Fruit fly (Drosophila melanogaster): Measurements from ENCODE around the gene ss.

Gene ss

DNA sequence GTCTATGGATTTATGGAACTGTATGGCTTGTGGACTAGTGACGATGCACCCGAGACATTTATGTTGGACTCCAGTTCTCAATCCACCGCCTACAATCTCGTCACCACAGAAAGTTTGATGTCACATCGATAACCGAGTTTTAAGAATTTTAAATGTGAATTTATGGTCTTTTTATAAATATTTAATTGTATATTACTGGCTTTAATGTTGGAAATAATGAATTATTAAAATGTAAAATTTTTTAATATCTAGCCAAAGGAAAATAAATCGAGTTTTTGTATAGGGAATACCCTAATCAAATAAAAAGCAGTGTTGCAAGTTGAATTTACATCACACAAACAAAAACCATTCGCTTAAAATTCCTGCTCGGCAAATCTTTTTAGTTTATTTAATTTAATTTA is 29.2 kb upstream of the ss start, which contains the start of gene Fntb:
TSS of gene Fntb (plus strand) at position 334 of the 401 bp plus-strand sequence.
- no peak for TF ChIP-seq Sin3A (optimal IDR thresholded peaks at IDR 0.05)
- no peak for TF ChIP-seq Myc (optimal IDR thresholded peaks at IDR 0.05)
- TF ChIP-seq ttk (optimal IDR thresholded peaks at IDR 0.05) = no peak
- TF ChIP-seq psq (optimal IDR thresholded peaks at IDR 0.05) = no peak
- no peak for TF ChIP-seq insv (optimal IDR thresholded peaks at IDR 0.05)
- TF ChIP-seq h (optimal IDR thresholded peaks at IDR 0.05) = no peak

DNA sequence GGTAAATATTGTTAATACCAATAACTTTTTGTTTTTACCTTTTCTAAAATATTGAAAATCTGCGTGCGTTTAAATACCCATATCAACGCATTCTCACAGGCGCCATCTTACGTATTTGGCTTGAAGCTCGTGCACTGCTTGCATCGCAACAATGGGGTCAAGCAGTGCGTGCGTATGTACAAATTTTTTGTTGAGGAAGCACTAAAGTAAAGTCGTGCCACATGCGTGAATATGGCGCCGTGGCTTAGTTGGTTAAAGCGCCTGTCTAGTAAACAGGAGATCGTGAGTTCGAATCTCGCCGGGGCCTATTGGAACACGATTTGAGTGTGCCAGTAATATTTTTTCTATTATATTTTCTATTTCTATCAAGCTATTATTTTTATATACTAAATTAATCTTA is 28.2 kb upstream of the ss start:
- TF ChIP-seq ttk (optimal IDR thresholded peaks at IDR 0.05) (no peak), insv (optimal IDR thresholded peaks at IDR 0.05) (no peak), psq (optimal IDR thresholded peaks at IDR 0.05) (no peak), h (optimal IDR thresholded peaks at IDR 0.05) (no peak), Sin3A (optimal IDR thresholded peaks at IDR 0.05) (no peak), Myc (optimal IDR thresholded peaks at IDR 0.05) (no peak)

- TF ChIP-seq Sin3A (optimal IDR thresholded peaks at IDR 0.05) (no peak), psq (optimal IDR thresholded peaks at IDR 0.05) (no peak), h (optimal IDR thresholded peaks at IDR 0.05) (no peak)
These were observed 26.9 kb upstream of the ss start, which contains the start of gene CG31279 for dm6 chr3R:16430381-16430780. TSS of gene CG31279 (plus strand) at chr3R:16430681.

DNA sequence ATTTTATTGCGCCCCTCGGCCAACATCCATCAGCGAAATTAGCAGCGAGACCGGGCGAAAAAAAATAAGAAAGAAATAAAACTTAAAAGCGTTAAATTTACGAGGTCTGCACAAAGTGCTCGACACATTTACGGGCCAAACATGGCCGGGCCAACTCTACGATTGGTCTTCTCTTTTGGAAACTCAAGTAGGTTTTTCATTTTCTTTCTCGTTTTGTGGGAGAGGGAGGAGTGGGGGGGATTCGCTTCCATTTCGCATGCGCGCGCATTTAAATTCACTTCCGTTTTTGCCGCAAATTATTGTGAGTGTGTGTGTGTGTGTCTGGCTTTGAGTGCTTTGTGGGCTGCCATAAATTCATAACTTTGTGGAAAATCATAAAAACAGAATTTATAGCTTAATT is 24.0 kb upstream of the ss start:
- TF ChIP-seq ttk (optimal IDR thresholded peaks at IDR 0.05) (no peak), insv (optimal IDR thresholded peaks at IDR 0.05) (no peak), Myc (optimal IDR thresholded peaks at IDR 0.05) (no peak), psq (optimal IDR thresholded peaks at IDR 0.05) (no peak), h (optimal IDR thresholded peaks at IDR 0.05) (no peak), Sin3A (optimal IDR thresholded peaks at IDR 0.05) (no peak)

dm6 chr3R:16423323-16423722 is 19.8 kb upstream of the ss start:
- TF ChIP-seq h (optimal IDR thresholded peaks at IDR 0.05) (no peak), Myc (optimal IDR thresholded peaks at IDR 0.05) (no peak), Sin3A (optimal IDR thresholded peaks at IDR 0.05) (no peak), ttk (optimal IDR thresholded peaks at IDR 0.05) (no peak), insv (optimal IDR thresholded peaks at IDR 0.05) (no peak), psq (optimal IDR thresholded peaks at IDR 0.05) (no peak)

DNA sequence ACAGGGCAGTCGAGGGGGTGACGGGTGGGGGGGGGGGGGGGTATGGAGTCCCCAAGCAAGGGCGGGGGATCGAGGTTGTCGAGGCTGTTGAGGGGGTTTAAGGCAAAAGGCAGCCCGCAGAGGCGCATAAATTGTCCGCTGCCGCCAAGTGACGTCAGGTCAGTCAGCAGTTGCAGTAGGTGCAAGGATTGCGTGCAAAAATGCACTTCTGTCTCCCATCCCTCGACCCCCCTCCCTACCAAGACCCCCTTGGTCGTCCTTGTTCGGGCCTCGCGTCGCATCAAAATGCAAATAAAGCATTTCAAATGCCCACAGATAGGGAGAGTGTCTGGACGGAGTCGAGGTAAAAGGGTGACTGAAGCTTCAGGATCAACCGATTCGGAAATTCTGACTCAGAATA is 13.0 kb upstream of the ss start:
- TF ChIP-seq Sin3A (optimal IDR thresholded peaks at IDR 0.05) = no peak
- no peak for TF ChIP-seq insv (optimal IDR thresholded peaks at IDR 0.05)
- TF ChIP-seq psq (optimal IDR thresholded peaks at IDR 0.05) = no peak
- TF ChIP-seq h (optimal IDR thresholded peaks at IDR 0.05) = no peak
- no peak for TF ChIP-seq Myc (optimal IDR thresholded peaks at IDR 0.05)
- TF ChIP-seq ttk (optimal IDR thresholded peaks at IDR 0.05) = no peak

DNA sequence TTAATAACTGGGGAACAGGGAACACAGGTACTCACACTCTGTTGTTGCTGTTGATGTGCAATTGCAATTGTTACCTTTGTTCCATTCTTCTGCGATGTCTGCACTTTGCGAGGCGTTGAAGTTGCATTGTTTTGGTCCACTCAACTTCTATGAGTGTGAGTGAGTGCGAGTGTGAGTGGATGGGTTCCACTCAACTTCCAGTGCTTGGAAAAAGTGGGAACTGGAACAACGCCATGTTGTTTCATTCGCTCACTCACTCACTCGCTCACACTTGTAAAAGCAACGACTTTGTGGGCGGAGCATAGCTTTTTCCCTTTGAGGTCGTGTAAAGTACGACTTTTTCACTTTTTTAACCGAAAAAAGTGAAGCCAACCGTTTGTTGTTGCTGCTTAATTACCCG is 10.2 kb upstream of the ss start:
- TF ChIP-seq h (optimal IDR thresholded peaks at IDR 0.05) (no peak), Myc (optimal IDR thresholded peaks at IDR 0.05) (no peak), ttk (optimal IDR thresholded peaks at IDR 0.05) (no peak), insv (optimal IDR thresholded peaks at IDR 0.05) (no peak), Sin3A (optimal IDR thresholded peaks at IDR 0.05) (no peak), psq (optimal IDR thresholded peaks at IDR 0.05) (no peak)

DNA sequence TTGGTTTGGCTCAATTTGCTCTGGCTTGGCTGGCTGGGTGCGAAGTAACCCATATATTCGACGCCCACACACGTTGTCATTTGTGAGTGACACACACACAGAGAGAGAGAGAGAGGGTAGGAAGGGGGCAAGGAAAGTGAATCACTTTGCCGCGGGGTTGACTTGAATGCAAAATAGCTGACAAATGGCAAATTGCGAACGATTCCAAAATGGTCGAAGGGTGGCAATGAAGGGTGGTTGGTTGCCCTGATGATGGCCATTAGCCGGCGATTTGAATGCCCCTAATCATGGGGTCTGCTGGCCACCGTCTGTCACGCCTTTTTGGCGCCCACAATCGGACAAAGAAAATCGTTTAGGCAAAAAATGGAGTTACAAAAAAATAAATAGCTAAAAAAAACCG is 7.2 kb upstream of the ss start:
- TF ChIP-seq Myc (optimal IDR thresholded peaks at IDR 0.05) (no peak), insv (optimal IDR thresholded peaks at IDR 0.05) (no peak), psq (optimal IDR thresholded peaks at IDR 0.05) (no peak), ttk (optimal IDR thresholded peaks at IDR 0.05) (no peak), Sin3A (optimal IDR thresholded peaks at IDR 0.05) (no peak), h (optimal IDR thresholded peaks at IDR 0.05) (no peak)

- TF ChIP-seq psq (optimal IDR thresholded peaks at IDR 0.05) (no peak), Sin3A (optimal IDR thresholded peaks at IDR 0.05) (no peak), insv (optimal IDR thresholded peaks at IDR 0.05) (no peak), h (optimal IDR thresholded peaks at IDR 0.05) (no peak), Myc (optimal IDR thresholded peaks at IDR 0.05) (no peak), ttk (optimal IDR thresholded peaks at IDR 0.05) (no peak)
These were observed 4.9 kb upstream of the ss start for dm6 chr3R:16408434-16408833.

- TF ChIP-seq ttk (optimal IDR thresholded peaks at IDR 0.05) = no peak
These were observed 3.1 kb upstream of the ss start for dm6 chr3R:16406618-16407017.

dm6 chr3R:16403734-16404057 is 206 bp upstream of the ss start:
- no peak for TF ChIP-seq h (optimal IDR thresholded peaks at IDR 0.05)
- TF ChIP-seq Myc (optimal IDR thresholded peaks at IDR 0.05) = no peak
- no peak for TF ChIP-seq insv (optimal IDR thresholded peaks at IDR 0.05)
- no peak for TF ChIP-seq ttk (optimal IDR thresholded peaks at IDR 0.05)
- TF ChIP-seq psq (optimal IDR thresholded peaks at IDR 0.05) = no peak
- no peak for TF ChIP-seq Sin3A (optimal IDR thresholded peaks at IDR 0.05)

DNA sequence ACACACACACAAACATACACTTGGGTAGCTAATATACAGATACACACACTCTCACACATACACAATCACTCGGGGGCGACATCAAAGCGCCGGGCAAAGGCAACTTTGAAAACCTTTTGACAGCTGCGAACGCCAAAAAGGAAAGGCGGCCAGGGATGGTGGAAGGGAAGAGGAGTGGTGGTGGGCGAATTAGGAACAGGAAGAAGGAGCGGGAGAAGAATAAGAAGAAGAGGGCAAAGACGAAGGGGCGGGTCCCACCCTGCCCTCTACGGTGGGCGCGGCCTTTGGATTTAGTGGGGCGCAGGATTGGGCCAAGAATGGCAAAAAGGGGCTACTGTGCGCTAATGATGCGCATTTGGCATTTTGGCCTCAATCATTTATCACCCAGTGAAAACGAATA is 6.9 kb downstream of the ss start:
- TF ChIP-seq Myc (optimal IDR thresholded peaks at IDR 0.05) = no peak
- TF ChIP-seq insv (optimal IDR thresholded peaks at IDR 0.05) = no peak
- TF ChIP-seq h (optimal IDR thresholded peaks at IDR 0.05) = no peak
- no peak for TF ChIP-seq psq (optimal IDR thresholded peaks at IDR 0.05)
- no peak for TF ChIP-seq Sin3A (optimal IDR thresholded peaks at IDR 0.05)
- no peak for TF ChIP-seq ttk (optimal IDR thresholded peaks at IDR 0.05)

dm6 chr3R:16395448-16395847 is 8.0 kb downstream of the ss start:
- TF ChIP-seq ttk (optimal IDR thresholded peaks at IDR 0.05) (no peak), insv (optimal IDR thresholded peaks at IDR 0.05) (no peak), psq (optimal IDR thresholded peaks at IDR 0.05) (no peak), Sin3A (optimal IDR thresholded peaks at IDR 0.05) (no peak), Myc (optimal IDR thresholded peaks at IDR 0.05) (no peak), h (optimal IDR thresholded peaks at IDR 0.05) (no peak)

dm6 chr3R:16394531-16394930 is 9.0 kb downstream of the ss start:
- TF ChIP-seq psq (optimal IDR thresholded peaks at IDR 0.05) (no peak), insv (optimal IDR thresholded peaks at IDR 0.05) (no peak), Myc (optimal IDR thresholded peaks at IDR 0.05) (no peak), h (optimal IDR thresholded peaks at IDR 0.05) (no peak), ttk (optimal IDR thresholded peaks at IDR 0.05) (no peak), Sin3A (optimal IDR thresholded peaks at IDR 0.05) (no peak)
